Worm (Caenorhabditis elegans) whole organism, young adult: ENCODE measurements around the gene Y54G11A.1.
A peak's percentile ranks its signal among the peaks of the same experiment; 100 is the strongest.

ENCODE experiments used
- B0336.3 ChIP-seq: fragments of 200-800 bp; sonication (Bioruptor generic); IDR thresholded peaks from 2 replicates; pipeline ENCODE4 v1.3.6; 2022; ENCODE audit warnings: missing genetic modification characterization, missing compliant biosample characterization
- C17E4.6 ChIP-seq: fragments of 200-800 bp; sonication (Bioruptor generic); IDR thresholded peaks from 2 replicates; pipeline ENCODE4 v1.3.6; 2022; ENCODE audit warnings: missing genetic modification reagents, missing genetic modification characterization, missing compliant biosample characterization
- D2030.7 ChIP-seq: fragments of 200-800 bp; sonication (Bioruptor generic); IDR thresholded peaks from 2 replicates; pipeline ENCODE4 v1.3.6; 2022; ENCODE audit warnings: missing genetic modification reagents, missing genetic modification characterization, missing compliant biosample characterization
- F23B12.7 ChIP-seq: sonication (generic microtip); optimal IDR thresholded peaks from 2 replicates; lab custom pipeline; 2017; ENCODE audit warnings: missing genetic modification characterization, mild to moderate bottlenecking, missing compliant biosample characterization, antibody characterized with exemption, moderate library complexity; ENCODE audit not compliant: insufficient read depth
- F33H1.4 ChIP-seq: fragments of 200-800 bp; sonication (Bioruptor generic); IDR thresholded peaks from 2 replicates; pipeline ENCODE4 v1.3.6; 2022; ENCODE audit warnings: missing genetic modification reagents, missing genetic modification characterization, missing compliant biosample characterization
- F52B5.7 ChIP-seq: sonication (generic microtip); optimal IDR thresholded peaks from 2 replicates; lab custom pipeline; 2016; ENCODE audit warnings: mild to moderate bottlenecking, missing genetic modification characterization, missing compliant biosample characterization
- F57A8.1 ChIP-seq: fragments of 200-800 bp; sonication (Bioruptor generic); optimal IDR thresholded peaks from 2 replicates; lab custom pipeline; 2018; ENCODE audit warnings: mild to moderate bottlenecking, missing genetic modification characterization, moderate library complexity, missing compliant biosample characterization
- Y53F4B.3 ChIP-seq: fragments of 200-800 bp; sonication (Bioruptor generic); IDR thresholded peaks from 2 replicates; pipeline ENCODE4 v1.3.6; 2022; ENCODE audit warnings: missing genetic modification reagents, missing genetic modification characterization, missing compliant biosample characterization
- Y95B8A.8 ChIP-seq: fragments of 200-800 bp; sonication (Bioruptor generic); IDR thresholded peaks from 2 replicates; pipeline ENCODE4 v1.3.6; 2022; ENCODE audit warnings: missing genetic modification reagents, missing genetic modification characterization, missing compliant biosample characterization
- athp-1 ChIP-seq: sonication (generic microtip); optimal IDR thresholded peaks from 2 replicates; lab custom pipeline; 2017; ENCODE audit warnings: mild to moderate bottlenecking, missing genetic modification characterization, missing compliant biosample characterization
- attf-5 ChIP-seq: fragments of 200-800 bp; sonication (Bioruptor generic); optimal IDR thresholded peaks from 2 replicates; lab custom pipeline; 2018; ENCODE audit warnings: mild to moderate bottlenecking, missing genetic modification characterization, missing compliant biosample characterization
- attf-6 ChIP-seq: fragments of 200-800 bp; sonication (Bioruptor generic); IDR thresholded peaks from 2 replicates; pipeline ENCODE4 v1.3.6; 2022; ENCODE audit warnings: missing genetic modification reagents, missing genetic modification characterization, missing compliant biosample characterization
- cebp-1 ChIP-seq, 2 experiments: fragments of 200-800 bp in 1 of 2; sonication (Bioruptor generic) in 1 of 2; sonication (generic microtip) in 1 of 2; IDR thresholded peaks in 1 of 2; optimal IDR thresholded peaks in 1 of 2; 2 replicates each; pipeline versions ENCODE4 v1.3.6 to Lab custom; 2017 to 2022; ENCODE audit warnings: missing compliant biosample characterization in 2 of 2, missing genetic modification characterization in 2 of 2, mild to moderate bottlenecking in 1 of 2, missing genetic modification reagents in 1 of 2, moderate library complexity in 1 of 2
- cebp-2 ChIP-seq: fragments of 200-800 bp; sonication (Bioruptor generic); IDR thresholded peaks from 2 replicates; pipeline ENCODE4 v1.3.6; 2022; ENCODE audit warnings: missing genetic modification characterization, missing compliant biosample characterization
- ceh-79 ChIP-seq: sonication (generic microtip); optimal IDR thresholded peaks from 2 replicates; lab custom pipeline; 2017; ENCODE audit warnings: mild to moderate bottlenecking, missing genetic modification characterization, missing compliant biosample characterization
- ceh-91 ChIP-seq: fragments of 200-800 bp; sonication (Bioruptor generic); IDR thresholded peaks from 2 replicates; pipeline ENCODE4 v1.3.6; 2022; ENCODE audit warnings: missing genetic modification reagents, missing genetic modification characterization, missing compliant biosample characterization
- chd-7 ChIP-seq: sonication (generic microtip); optimal IDR thresholded peaks from 2 replicates; lab custom pipeline; 2016; ENCODE audit warnings: mild to moderate bottlenecking, missing genetic modification characterization, moderate library complexity, missing compliant biosample characterization
- die-1 ChIP-seq: sonication (generic microtip); optimal IDR thresholded peaks from 2 replicates; lab custom pipeline; 2016; ENCODE audit warnings: missing genotype, mild to moderate bottlenecking, missing genetic modification characterization, missing compliant biosample characterization
- dox-1 ChIP-seq: fragments of 200-800 bp; sonication (Bioruptor generic); IDR thresholded peaks from 2 replicates; pipeline ENCODE4 v1.3.6; 2022; ENCODE audit warnings: missing genetic modification reagents, missing genetic modification characterization, missing compliant biosample characterization
- dpff-1 ChIP-seq: sonication (generic microtip); optimal IDR thresholded peaks from 2 replicates; lab custom pipeline; 2017; ENCODE audit warnings: mild to moderate bottlenecking, missing genetic modification characterization, missing compliant biosample characterization
- gei-17 ChIP-seq: fragments of 200-800 bp; sonication (Bioruptor generic); optimal IDR thresholded peaks from 2 replicates; lab custom pipeline; 2018; ENCODE audit warnings: mild to moderate bottlenecking, missing genetic modification characterization, missing compliant biosample characterization
- hlh-12 ChIP-seq: sonication (generic microtip); optimal IDR thresholded peaks from 2 replicates; lab custom pipeline; 2016; ENCODE audit warnings: missing genetic modification characterization, missing compliant biosample characterization
- hlh-26 ChIP-seq: fragments of 200-800 bp; sonication (Bioruptor generic); conservative IDR thresholded peaks from 2 replicates; pipeline ENCODE4 v1.3.6; 2022; ENCODE audit warnings: missing genetic modification reagents, missing genetic modification characterization, missing compliant biosample characterization
- hrde-1 ChIP-seq: sonication (generic microtip); optimal IDR thresholded peaks from 2 replicates; lab custom pipeline; 2016; ENCODE audit warnings: missing genetic modification characterization, mild to moderate bottlenecking, missing compliant biosample characterization, moderate library complexity, missing genotype, missing genetic modification reagents, borderline replicate concordance
- lag-1 ChIP-seq: fragments of 200-800 bp; sonication (Bioruptor generic); IDR thresholded peaks from 2 replicates; pipeline ENCODE4 v1.3.6; 2022; ENCODE audit warnings: missing genetic modification reagents, missing genetic modification characterization, missing compliant biosample characterization
- lin-26 ChIP-seq: fragments of 200-800 bp; sonication (Bioruptor generic); IDR thresholded peaks from 2 replicates; pipeline ENCODE4 v1.3.6; 2022; ENCODE audit warnings: missing genetic modification reagents, missing genetic modification characterization, missing compliant biosample characterization
- madf-3 ChIP-seq: fragments of 200-800 bp; sonication (Bioruptor generic); IDR thresholded peaks from 2 replicates; pipeline ENCODE4 v1.3.6; 2022; ENCODE audit warnings: missing genetic modification reagents, missing genetic modification characterization, missing compliant biosample characterization
- madf-6 ChIP-seq: fragments of 200-800 bp; sonication (Bioruptor generic); IDR thresholded peaks from 2 replicates; pipeline ENCODE4 v1.3.6; 2022; ENCODE audit warnings: missing genetic modification reagents, missing genetic modification characterization, missing compliant biosample characterization
- madf-8 ChIP-seq: fragments of 200-800 bp; sonication (Bioruptor generic); conservative IDR thresholded peaks from 2 replicates; pipeline ENCODE4 v1.3.6; 2022; ENCODE audit warnings: missing genetic modification reagents, missing genetic modification characterization, missing compliant biosample characterization
- nhr-120 ChIP-seq: fragments of 200-800 bp; sonication (Bioruptor generic); IDR thresholded peaks from 2 replicates; pipeline ENCODE4 v1.3.6; 2022; ENCODE audit warnings: missing genetic modification characterization, missing compliant biosample characterization
- nhr-179 ChIP-seq: sonication (generic microtip); optimal IDR thresholded peaks from 2 replicates; lab custom pipeline; 2016; ENCODE audit warnings: mild to moderate bottlenecking, missing genetic modification characterization, missing compliant biosample characterization
- rcor-1 ChIP-seq: fragments of 200-800 bp; sonication (Bioruptor generic); IDR thresholded peaks from 2 replicates; pipeline ENCODE4 v1.3.6; 2022; ENCODE audit warnings: missing genetic modification reagents, missing genetic modification characterization, missing compliant biosample characterization
- repo-1 ChIP-seq: sonication (generic microtip); optimal IDR thresholded peaks from 2 replicates; lab custom pipeline; 2017; ENCODE audit warnings: mild to moderate bottlenecking, missing genetic modification characterization, missing compliant biosample characterization
- rpc-1 ChIP-seq, 2 experiments: fragments of 150-350 bp in 1 of 2; sonication (generic microtip) in 1 of 2; optimal IDR thresholded peaks; 2 replicates each; lab custom pipeline; 2014 to 2018; ENCODE audit warnings: missing biosample characterization in 1 of 2, missing genetic modification characterization in 1 of 2, missing genetic modification reagents in 1 of 2, missing genotype in 1 of 2
- sdz-38 ChIP-seq: sonication (generic microtip); optimal IDR thresholded peaks from 2 replicates; lab custom pipeline; 2016; ENCODE audit warnings: missing genotype, missing genetic modification characterization, missing compliant biosample characterization
- sea-2 ChIP-seq: fragments of 200-800 bp; sonication (Bioruptor generic); IDR thresholded peaks from 2 replicates; pipeline ENCODE4 v1.3.6; 2022; ENCODE audit warnings: missing genetic modification characterization, missing compliant biosample characterization
- snpc-1.1 ChIP-seq: sonication (generic microtip); optimal IDR thresholded peaks from 2 replicates; lab custom pipeline; 2017; ENCODE audit warnings: missing genetic modification characterization, mild to moderate bottlenecking, missing compliant biosample characterization, antibody characterized with exemption, moderate library complexity, missing genotype, missing genetic modification reagents; ENCODE audit not compliant: insufficient read depth
- snpc-1.3 ChIP-seq: sonication (generic microtip); optimal IDR thresholded peaks from 2 replicates; lab custom pipeline; 2017; ENCODE audit warnings: missing genetic modification characterization, mild to moderate bottlenecking, missing compliant biosample characterization, antibody characterized with exemption, moderate library complexity, missing genotype, missing genetic modification reagents; ENCODE audit not compliant: insufficient read depth
- snpc-4 ChIP-seq, 5 experiments: fragments of 150-350 bp in 1 of 5; sonication (generic microtip) in 4 of 5; optimal IDR thresholded peaks; 2 replicates each; lab custom pipeline; 2014 to 2018; ENCODE audit warnings: missing genetic modification characterization in 5 of 5, missing biosample characterization in 3 of 5, antibody characterized with exemption in 2 of 5, mild to moderate bottlenecking in 2 of 5, missing compliant biosample characterization in 2 of 5, missing genotype in 2 of 5, moderate library complexity in 2 of 5, missing genetic modification reagents in 1 of 5
- somi-1 ChIP-seq: fragments of 200-800 bp; sonication (Bioruptor generic); optimal IDR thresholded peaks from 2 replicates; lab custom pipeline; 2018; ENCODE audit warnings: mild to moderate bottlenecking, missing genetic modification characterization, missing compliant biosample characterization
- sptf-2 ChIP-seq: fragments of 200-800 bp; sonication (Bioruptor generic); optimal IDR thresholded peaks from 2 replicates; lab custom pipeline; 2018; ENCODE audit warnings: mild to moderate bottlenecking, missing genetic modification characterization, missing compliant biosample characterization
- unc-62 ChIP-seq: fragments of 150-350 bp; optimal IDR thresholded peaks from 2 replicates; lab custom pipeline; 2014; ENCODE audit warnings: missing biosample characterization, missing genetic modification reagents, missing genetic modification characterization
- ztf-18 ChIP-seq: sonication (generic microtip); optimal IDR thresholded peaks from 2 replicates; lab custom pipeline; 2016; ENCODE audit warnings: missing genotype, mild to moderate bottlenecking, missing genetic modification characterization, missing compliant biosample characterization
- ztf-25 ChIP-seq: fragments of 200-800 bp; sonication (Bioruptor generic); IDR thresholded peaks from 2 replicates; pipeline ENCODE4 v1.3.6; 2022; ENCODE audit warnings: missing genetic modification reagents, missing genetic modification characterization, missing compliant biosample characterization
- ztf-28 ChIP-seq: fragments of 200-800 bp; sonication (Bioruptor generic); IDR thresholded peaks from 2 replicates; pipeline ENCODE4 v1.3.6; 2022; ENCODE audit warnings: missing genetic modification reagents, missing genetic modification characterization, missing compliant biosample characterization
- ztf-6 ChIP-seq: fragments of 200-800 bp; sonication (Bioruptor generic); IDR thresholded peaks from 2 replicates; pipeline ENCODE4 v1.3.6; 2022; ENCODE audit warnings: missing genetic modification reagents, missing genetic modification characterization, missing compliant biosample characterization

Gene Y54G11A.1

ce11 chrII:14247748-14248502, 21.1 kb downstream of the Y54G11A.1 start (continued):
- TF ChIP-seq B0336.3 (GFP tag; lab: Robert Waterston, UW): no peak
- TF ChIP-seq lin-26 (GFP tag; lab: Robert Waterston, UW): no peak
- TF ChIP-seq rpc-1 (optimal IDR thresholded peaks at IDR 0.05; lab: Kevin White, UChicago): no peak
- TF ChIP-seq rpc-1 (tag; optimal IDR thresholded peaks at IDR 0.05; lab: Kevin White, UChicago): no peak
- peak; percentile 46 for TF ChIP-seq unc-62
- no peak for TF ChIP-seq nhr-179 (tag; lab: Kevin White, UChicago)
- TF ChIP-seq madf-3 (GFP tag; lab: Robert Waterston, UW): no peak
- no peak for TF ChIP-seq F33H1.4 (GFP tag; lab: Robert Waterston, UW)
- no peak for TF ChIP-seq F57A8.1 (GFP tag; lab: Kevin White, UChicago)
- no peak for TF ChIP-seq snpc-4 (GFP tag; optimal IDR thresholded peaks at IDR 0.05; lab: Kevin White, UChicago)
- peak in 1 of 4 experiments; percentile 6 for TF ChIP-seq snpc-4 (tag; optimal IDR thresholded peaks at IDR 0.05; lab: Kevin White, UChicago)
- TF ChIP-seq sptf-2 (GFP tag; lab: Kevin White, UChicago): no peak
- TF ChIP-seq hrde-1: no peak
- TF ChIP-seq sdz-38 (tag; lab: Kevin White, UChicago): no peak
- TF ChIP-seq ceh-91: no peak
- no peak for TF ChIP-seq repo-1 (tag; lab: Kevin White, UChicago)
- TF ChIP-seq hlh-26 (GFP tag; lab: Robert Waterston, UW): no peak
- TF ChIP-seq dpff-1 (tag; lab: Kevin White, UChicago): no peak
- peak; percentile 29 for TF ChIP-seq attf-5 (GFP tag; lab: Kevin White, UChicago)
- TF ChIP-seq ztf-18 (tag; lab: Kevin White, UChicago): peak; percentile 51
- no peak for TF ChIP-seq gei-17 (GFP tag; lab: Kevin White, UChicago)
- no peak for TF ChIP-seq Y53F4B.3 (GFP tag; lab: Robert Waterston, UW)
- TF ChIP-seq F52B5.7 (tag; lab: Kevin White, UChicago): no peak
- no peak; the same call in 1 of the 2 replicates for TF ChIP-seq madf-8 (GFP tag; lab: Robert Waterston, UW)
- peak; percentile 18 for TF ChIP-seq die-1 (tag; lab: Kevin White, UChicago)
- TF ChIP-seq snpc-1.1 (tag; lab: Kevin White, UChicago): no peak
- TF ChIP-seq ztf-28 (GFP tag; lab: Robert Waterston, UW): no peak
- no peak for TF ChIP-seq cebp-1 (GFP tag; IDR thresholded peaks at IDR 0.05; lab: Robert Waterston, UW)
- peak; percentile 33 for TF ChIP-seq cebp-1 (tag; optimal IDR thresholded peaks at IDR 0.05; lab: Kevin White, UChicago)
- no peak for TF ChIP-seq Y95B8A.8 (GFP tag; lab: Robert Waterston, UW)
- 0 out of 2 replicates have a peak, but pooled peaks have one; percentile 42 for TF ChIP-seq rcor-1
- no peak for TF ChIP-seq attf-6 (GFP tag; lab: Robert Waterston, UW)
- no peak for TF ChIP-seq D2030.7
- TF ChIP-seq cebp-2 (GFP tag; lab: Robert Waterston, UW): no peak
- TF ChIP-seq dox-1 (GFP tag; lab: Robert Waterston, UW): peak; percentile 43; the same call in 1 of the 2 replicates
- TF ChIP-seq C17E4.6: no peak
- no peak for TF ChIP-seq madf-6 (GFP tag; lab: Robert Waterston, UW)
- TF ChIP-seq F23B12.7 (tag; lab: Kevin White, UChicago): no peak
- TF ChIP-seq somi-1 (GFP tag; lab: Kevin White, UChicago): no peak
- no peak for TF ChIP-seq snpc-1.3 (tag; lab: Kevin White, UChicago)
- TF ChIP-seq nhr-120 (GFP tag; lab: Robert Waterston, UW): no peak
- TF ChIP-seq chd-7 (tag; lab: Kevin White, UChicago): no peak
- TF ChIP-seq hlh-12: no peak
- TF ChIP-seq ztf-25 (GFP tag; lab: Robert Waterston, UW): no peak
- TF ChIP-seq sea-2 (GFP tag; lab: Robert Waterston, UW): no peak
- no peak for TF ChIP-seq athp-1 (tag; lab: Kevin White, UChicago)
- no peak for TF ChIP-seq lag-1 (GFP tag; lab: Robert Waterston, UW)
- TF ChIP-seq ztf-6 (GFP tag; lab: Robert Waterston, UW): no peak
- TF ChIP-seq ceh-79: no peak
